Fruit fly (Drosophila melanogaster): Measurements from ENCODE around the gene CG12728.
"Not testable (repeated sequence)": the region's sequence is repeated elsewhere in the genome, so short reads cannot be mapped to it uniquely, and the experiment has no call there.

CG12728 gene

dm6 chrX:5942306-5942705, at the start of gene CG12728:
CG12728 (plus strand) TSS chrX:5942606.
- not testable (repeated sequence) for TF ChIP-seq dl (GFP tag; optimal IDR thresholded peaks at IDR 0.05; ENCODE audit: insufficient read depth in 1 of 2, partially characterized antibody in 2 of 2); Vsx2 (GFP tag; optimal IDR thresholded peaks at IDR 0.05; ENCODE audit: partially characterized antibody); sage (GFP tag; optimal IDR thresholded peaks at IDR 0.05)

- TF ChIP-seq dmrt93B (GFP tag; optimal IDR thresholded peaks at IDR 0.05): no peak
- TF ChIP-seq psq (GFP tag; optimal IDR thresholded peaks at IDR 0.05): no peak
- no peak for TF ChIP-seq pan (optimal IDR thresholded peaks at IDR 0.05)
- TF ChIP-seq OdsH (GFP tag; optimal IDR thresholded peaks at IDR 0.05): no peak
- TF ChIP-seq usp (GFP tag; optimal IDR thresholded peaks at IDR 0.05): no peak
- TF ChIP-seq tai (GFP tag; optimal IDR thresholded peaks at IDR 0.05): no peak
- TF ChIP-seq sage (GFP tag; optimal IDR thresholded peaks at IDR 0.05): no peak
- TF ChIP-seq brk (GFP tag; optimal IDR thresholded peaks at IDR 0.05): no peak
- TF ChIP-seq Rel (GFP tag; optimal IDR thresholded peaks at IDR 0.05): no peak
- TF ChIP-seq Rel (tag; optimal IDR thresholded peaks at IDR 0.05): no peak
- no peak for TF ChIP-seq woc (GFP tag; optimal IDR thresholded peaks at IDR 0.05)
- no peak for TF ChIP-seq dsf (GFP tag; optimal IDR thresholded peaks at IDR 0.05; ENCODE audit: borderline replicate concordance)
- TF ChIP-seq Dif (GFP tag; optimal IDR thresholded peaks at IDR 0.05; ENCODE audit: partially characterized antibody): no peak
- TF ChIP-seq CG9705 (GFP tag; optimal IDR thresholded peaks at IDR 0.05): no peak
- TF ChIP-seq Dfd (GFP tag; optimal IDR thresholded peaks at IDR 0.05): no peak
- no peak for TF ChIP-seq CrebA (GFP tag; optimal IDR thresholded peaks at IDR 0.05; ENCODE audit: borderline replicate concordance)
- TF ChIP-seq Vsx2 (GFP tag; optimal IDR thresholded peaks at IDR 0.05; ENCODE audit: partially characterized antibody): no peak
- TF ChIP-seq foxo (GFP tag; optimal IDR thresholded peaks at IDR 0.05): no peak
- TF ChIP-seq h (GFP tag; optimal IDR thresholded peaks at IDR 0.05): no peak
Measured at dm6 chrX:5893165-5893564, 49.2 kb upstream of the CG12728 start.

- TF ChIP-seq Vsx2 (GFP tag; optimal IDR thresholded peaks at IDR 0.05; ENCODE audit: partially characterized antibody) (no peak), foxo (GFP tag; optimal IDR thresholded peaks at IDR 0.05) (peak in 1 of 2 experiments; percentile 20), jim (GFP tag; optimal IDR thresholded peaks at IDR 0.05) (no peak), HLH106 (tag; optimal IDR thresholded peaks at IDR 0.05) (peak; percentile 14), Hr78 (GFP tag; optimal IDR thresholded peaks at IDR 0.05) (no peak), fru (GFP tag; optimal IDR thresholded peaks at IDR 0.05) (peak; percentile 5), Hnf4 (GFP tag; optimal IDR thresholded peaks at IDR 0.05) (peak; percentile 7), woc (GFP tag; optimal IDR thresholded peaks at IDR 0.05) (peak; percentile 19), sv (GFP tag; optimal IDR thresholded peaks at IDR 0.05) (no peak)
Measured at dm6 chrX:5894529-5895487, 47.6 kb upstream of the CG12728 start.

- TF ChIP-seq CG32264 (GFP tag; optimal IDR thresholded peaks at IDR 0.05): peak; percentile 91
- no peak for TF ChIP-seq usp (GFP tag; optimal IDR thresholded peaks at IDR 0.05)
- TF ChIP-seq Rel (GFP tag; optimal IDR thresholded peaks at IDR 0.05): peak; percentile 48
- TF ChIP-seq Rel (tag; optimal IDR thresholded peaks at IDR 0.05): peak; percentile 79
- no peak for TF ChIP-seq dl (GFP tag; optimal IDR thresholded peaks at IDR 0.05; ENCODE audit: insufficient read depth in 1 of 2, partially characterized antibody in 2 of 2)
- peak; percentile 97 for TF ChIP-seq ey (GFP tag; optimal IDR thresholded peaks at IDR 0.05)
- TF ChIP-seq h (GFP tag; optimal IDR thresholded peaks at IDR 0.05): peak; percentile 97
- no peak for TF ChIP-seq Myc (optimal IDR thresholded peaks at IDR 0.05)
- TF ChIP-seq Dif (GFP tag; optimal IDR thresholded peaks at IDR 0.05; ENCODE audit: partially characterized antibody): no peak
- no peak for TF ChIP-seq pan (optimal IDR thresholded peaks at IDR 0.05)
- TF ChIP-seq woc (GFP tag; optimal IDR thresholded peaks at IDR 0.05): peak; percentile 97
- no peak for TF ChIP-seq lola (GFP tag; optimal IDR thresholded peaks at IDR 0.05)
- TF ChIP-seq rgr (GFP tag; optimal IDR thresholded peaks at IDR 0.05): peak; percentile 95
- TF ChIP-seq Dfd (GFP tag; optimal IDR thresholded peaks at IDR 0.05): no peak
- peak; percentile 94 for TF ChIP-seq HLH106 (tag; optimal IDR thresholded peaks at IDR 0.05)
- peak; percentile 81 for TF ChIP-seq jim (GFP tag; optimal IDR thresholded peaks at IDR 0.05)
- no peak for TF ChIP-seq Vsx2 (GFP tag; optimal IDR thresholded peaks at IDR 0.05; ENCODE audit: partially characterized antibody)
- no peak for TF ChIP-seq Abd-B (GFP tag; optimal IDR thresholded peaks at IDR 0.05)
- TF ChIP-seq N (GFP tag; optimal IDR thresholded peaks at IDR 0.05): no peak
- peak; percentile 78 for TF ChIP-seq dsf (GFP tag; optimal IDR thresholded peaks at IDR 0.05; ENCODE audit: borderline replicate concordance)
- TF ChIP-seq Sp1 (GFP tag; optimal IDR thresholded peaks at IDR 0.05): peak; percentile 96
- TF ChIP-seq Mio (GFP tag; optimal IDR thresholded peaks at IDR 0.05): peak; percentile 84
- peak; percentile 75 for TF ChIP-seq CrebA (GFP tag; optimal IDR thresholded peaks at IDR 0.05; ENCODE audit: borderline replicate concordance)
- TF ChIP-seq sage (GFP tag; optimal IDR thresholded peaks at IDR 0.05): peak; percentile 92
- peak; percentile 98 for TF ChIP-seq Hnf4 (GFP tag; optimal IDR thresholded peaks at IDR 0.05)
- TF ChIP-seq psq (GFP tag; optimal IDR thresholded peaks at IDR 0.05): peak; percentile 92
- peak; percentile 96 for TF ChIP-seq tai (GFP tag; optimal IDR thresholded peaks at IDR 0.05)
- peak; percentile 93 for TF ChIP-seq Hr83 (GFP tag; optimal IDR thresholded peaks at IDR 0.05; ENCODE audit: poor library complexity, severe bottlenecking)
- peak; percentile 76 to 95 for TF ChIP-seq foxo (GFP tag; optimal IDR thresholded peaks at IDR 0.05)
- TF ChIP-seq Hr78 (GFP tag; optimal IDR thresholded peaks at IDR 0.05): no peak
- peak; percentile 84 for TF ChIP-seq GATAd (GFP tag; optimal IDR thresholded peaks at IDR 0.05)
- peak; percentile 95 for TF ChIP-seq fru (GFP tag; optimal IDR thresholded peaks at IDR 0.05)
Measured at dm6 chrX:5895821-5896550, 46.4 kb upstream of the CG12728 start.
